Worm (Caenorhabditis elegans) whole organism, L1 larva: ENCODE measurements around the gene H14A12.3.
A peak's percentile ranks its signal among the peaks of the same experiment; 100 is the strongest.

Experiments
- C16A3.4 ChIP-seq: fragments of 150-350 bp; optimal IDR thresholded peaks from 2 replicates; lab custom pipeline; 2014; ENCODE audit warnings: missing biosample characterization, missing genetic modification characterization
- C34B4.2 ChIP-seq: sonication (generic microtip); optimal IDR thresholded peaks from 2 replicates; lab custom pipeline; 2017; ENCODE audit warnings: mild to moderate bottlenecking, missing genetic modification characterization, missing compliant biosample characterization
- F16B12.6 ChIP-seq: fragments of 150-350 bp; optimal IDR thresholded peaks from 2 replicates; lab custom pipeline; 2014; ENCODE audit warnings: missing biosample characterization, missing genetic modification characterization
- aha-1 ChIP-seq: fragments of 150-350 bp; optimal IDR thresholded peaks from 2 replicates; lab custom pipeline; 2014; ENCODE audit warnings: missing biosample characterization, missing genetic modification characterization
- alr-1 ChIP-seq: fragments of 200-800 bp; sonication (Bioruptor generic); optimal IDR thresholded peaks from 2 replicates; lab custom pipeline; 2018; ENCODE audit warnings: borderline replicate concordance, mild to moderate bottlenecking, missing genetic modification characterization, missing compliant biosample characterization
- ceh-63 ChIP-seq: fragments of 200-800 bp; sonication (Bioruptor generic); optimal IDR thresholded peaks from 2 replicates; lab custom pipeline; 2018; ENCODE audit warnings: mild to moderate bottlenecking, missing genetic modification characterization, missing compliant biosample characterization
- ceh-82 ChIP-seq, 3 experiments: fragments of 150-350 bp in 1 of 3; sonication (generic microtip) in 2 of 3; optimal IDR thresholded peaks; 2 replicates each; lab custom pipeline; 2014 to 2017; ENCODE audit warnings: missing biosample characterization in 3 of 3, missing genetic modification characterization in 3 of 3
- ceh-88 ChIP-seq: fragments of 200-800 bp; sonication (Bioruptor generic); IDR thresholded peaks from 2 replicates; pipeline ENCODE4 v1.3.6; 2022; ENCODE audit warnings: missing genetic modification characterization, missing compliant biosample characterization
- ceh-90 ChIP-seq: sonication (generic microtip); optimal IDR thresholded peaks from 2 replicates; lab custom pipeline; 2016; ENCODE audit warnings: missing genetic modification characterization, missing compliant biosample characterization
- dpl-1 ChIP-seq, 3 experiments: fragments of 150-350 bp in 2 of 3; sonication (generic microtip) in 1 of 3; optimal IDR thresholded peaks; 2 replicates each; lab custom pipeline; 2014 to 2017; ENCODE audit warnings: missing biosample characterization in 3 of 3, missing genetic modification characterization in 3 of 3, missing genetic modification reagents in 3 of 3
- dsc-1 ChIP-seq: sonication (generic microtip); optimal IDR thresholded peaks from 2 replicates; lab custom pipeline; 2016; ENCODE audit warnings: mild to moderate bottlenecking, missing genetic modification characterization, missing compliant biosample characterization
- efl-1 ChIP-seq, 4 experiments: fragments of 150-350 bp; optimal IDR thresholded peaks in 3 of 4; peaks in 1 of 4; 1 replicate in 1 of 4; 2 replicates in 3 of 4; lab custom pipeline; 2014; ENCODE audit warnings: missing biosample characterization in 2 of 4, missing genetic modification characterization in 2 of 4, missing genetic modification reagents in 2 of 4
- elt-2 ChIP-seq: sonication (generic microtip); optimal IDR thresholded peaks from 2 replicates; lab custom pipeline; 2016; ENCODE audit warnings: missing genetic modification characterization, mild to moderate bottlenecking, inconsistent platforms, missing compliant biosample characterization, missing genetic modification reagents
- elt-3 ChIP-seq, 6 experiments: fragments of 150-350 bp in 1 of 6; sonication (generic microtip); optimal IDR thresholded peaks; 2 replicates each; lab custom pipeline; 2017 to 2018; ENCODE audit warnings: missing biosample characterization in 6 of 6, missing genetic modification characterization in 6 of 6, inconsistent platforms in 1 of 6
- fkh-8 ChIP-seq: sonication (generic microtip); optimal IDR thresholded peaks from 2 replicates; lab custom pipeline; 2016; ENCODE audit warnings: mild to moderate bottlenecking, missing genetic modification characterization, missing compliant biosample characterization
- fos-1 ChIP-seq: fragments of 150-350 bp; optimal IDR thresholded peaks from 2 replicates; lab custom pipeline; 2014; ENCODE audit warnings: missing biosample characterization, missing genetic modification characterization
- grh-1 ChIP-seq: fragments of 200-800 bp; sonication (Bioruptor generic); IDR thresholded peaks from 2 replicates; pipeline ENCODE4 v1.3.6; 2022; ENCODE audit warnings: missing genetic modification reagents, missing genetic modification characterization, missing compliant biosample characterization
- irx-1 ChIP-seq: sonication (generic microtip); optimal IDR thresholded peaks from 2 replicates; lab custom pipeline; 2016; ENCODE audit warnings: missing genetic modification characterization, missing compliant biosample characterization
- isw-1 ChIP-seq: fragments of 200-800 bp; sonication (Bioruptor generic); IDR thresholded peaks from 2 replicates; pipeline ENCODE4 v1.3.6; 2022; ENCODE audit warnings: missing genetic modification characterization, missing compliant biosample characterization
- jun-1 ChIP-seq: fragments of 150-350 bp; optimal IDR thresholded peaks from 2 replicates; lab custom pipeline; 2014; ENCODE audit warnings: missing biosample characterization, missing genetic modification reagents, missing genetic modification characterization
- lin-14 ChIP-seq: fragments of 200-800 bp; sonication (Bioruptor generic); optimal IDR thresholded peaks from 2 replicates; lab custom pipeline; 2018; ENCODE audit warnings: mild to moderate bottlenecking, missing genetic modification characterization, moderate library complexity, missing compliant biosample characterization
- lin-15B ChIP-seq: fragments of 150-350 bp; sonication (generic microtip); optimal IDR thresholded peaks from 3 replicates; lab custom pipeline; 2014; ENCODE audit warnings: missing biosample characterization, missing genetic modification characterization
- lin-35 ChIP-seq, 2 experiments: fragments of 150-350 bp; optimal IDR thresholded peaks; 2 replicates each; lab custom pipeline; 2014; ENCODE audit warnings: missing biosample characterization in 2 of 2, missing genetic modification characterization in 2 of 2, missing genetic modification reagents in 2 of 2
- lin-39 ChIP-seq: fragments of 150-350 bp; optimal IDR thresholded peaks from 2 replicates; lab custom pipeline; 2014; ENCODE audit warnings: missing biosample characterization, missing genetic modification reagents, missing genetic modification characterization
- lsy-2 ChIP-seq, 2 experiments: fragments of 150-350 bp; optimal IDR thresholded peaks; 2 replicates each; lab custom pipeline; 2014; ENCODE audit warnings: missing biosample characterization in 2 of 2, missing genetic modification characterization in 2 of 2
- mdl-1 ChIP-seq, 2 experiments: fragments of 150-350 bp; optimal IDR thresholded peaks; 2 replicates each; lab custom pipeline; 2014 to 2017; ENCODE audit warnings: missing biosample characterization in 2 of 2, missing genetic modification characterization in 2 of 2, inconsistent platforms in 1 of 2
- mep-1 ChIP-seq: fragments of 150-350 bp; optimal IDR thresholded peaks from 2 replicates; lab custom pipeline; 2014; ENCODE audit warnings: missing biosample characterization, missing genetic modification characterization
- nhr-19 ChIP-seq: fragments of 200-800 bp; sonication (Bioruptor generic); conservative IDR thresholded peaks from 2 replicates; pipeline ENCODE4 v1.3.6; 2022; ENCODE audit warnings: missing genetic modification characterization, missing compliant biosample characterization
- nhr-20 ChIP-seq: sonication (generic microtip); optimal IDR thresholded peaks from 2 replicates; lab custom pipeline; 2016; ENCODE audit warnings: mild to moderate bottlenecking, missing genetic modification characterization, missing compliant biosample characterization
- nhr-237 ChIP-seq: fragments of 150-350 bp; optimal IDR thresholded peaks from 2 replicates; lab custom pipeline; 2014; ENCODE audit warnings: missing biosample characterization, missing genetic modification characterization
- nhr-47 ChIP-seq: sonication (generic microtip); optimal IDR thresholded peaks from 2 replicates; lab custom pipeline; 2016; ENCODE audit warnings: mild to moderate bottlenecking, missing genetic modification characterization, moderate library complexity, missing compliant biosample characterization
- nhr-71 ChIP-seq: sonication (generic microtip); optimal IDR thresholded peaks from 2 replicates; lab custom pipeline; 2016; ENCODE audit warnings: mild to moderate bottlenecking, missing genetic modification characterization, moderate library complexity, missing compliant biosample characterization
- nhr-77 ChIP-seq: fragments of 150-350 bp; optimal IDR thresholded peaks from 2 replicates; lab custom pipeline; 2014; ENCODE audit warnings: missing biosample characterization, missing genetic modification characterization
- nhr-85 ChIP-seq: sonication (generic microtip); peaks from one replicate; lab custom pipeline; 2016; ENCODE audit warnings: missing genetic modification characterization, inconsistent platforms, missing compliant biosample characterization
- nhr-90 ChIP-seq: sonication (generic microtip); optimal IDR thresholded peaks from 2 replicates; lab custom pipeline; 2016; ENCODE audit warnings: mild to moderate bottlenecking, missing genetic modification characterization, missing compliant biosample characterization; ENCODE audit not compliant: poor library complexity
- rnt-1 ChIP-seq: sonication (generic microtip); optimal IDR thresholded peaks from 2 replicates; lab custom pipeline; 2016; ENCODE audit warnings: mild to moderate bottlenecking, missing genetic modification characterization, moderate library complexity, missing compliant biosample characterization
- skn-1 ChIP-seq: fragments of 150-350 bp; optimal IDR thresholded peaks from 2 replicates; lab custom pipeline; 2014; ENCODE audit warnings: missing biosample characterization, missing genetic modification characterization
- snu-23 ChIP-seq: sonication (generic microtip); optimal IDR thresholded peaks from 2 replicates; lab custom pipeline; 2016; ENCODE audit warnings: missing genetic modification characterization, missing compliant biosample characterization
- sox-4 ChIP-seq: sonication (generic microtip); optimal IDR thresholded peaks from 2 replicates; lab custom pipeline; 2016; ENCODE audit warnings: missing genetic modification characterization, missing compliant biosample characterization
- swsn-7 ChIP-seq: sonication (generic microtip); optimal IDR thresholded peaks from 2 replicates; lab custom pipeline; 2016; ENCODE audit warnings: missing genetic modification characterization, missing compliant biosample characterization
- tbx-2 ChIP-seq: sonication (generic microtip); optimal IDR thresholded peaks from 2 replicates; lab custom pipeline; 2016; ENCODE audit warnings: missing genetic modification characterization, missing compliant biosample characterization
- vab-15 ChIP-seq: sonication (generic microtip); optimal IDR thresholded peaks from 2 replicates; lab custom pipeline; 2017; ENCODE audit warnings: missing genotype, mild to moderate bottlenecking, missing genetic modification characterization, missing compliant biosample characterization
- xbp-1 ChIP-seq: sonication (generic microtip); optimal IDR thresholded peaks from 2 replicates; lab custom pipeline; 2016; ENCODE audit warnings: missing genetic modification characterization, missing compliant biosample characterization

H14A12.3 gene

DNA sequence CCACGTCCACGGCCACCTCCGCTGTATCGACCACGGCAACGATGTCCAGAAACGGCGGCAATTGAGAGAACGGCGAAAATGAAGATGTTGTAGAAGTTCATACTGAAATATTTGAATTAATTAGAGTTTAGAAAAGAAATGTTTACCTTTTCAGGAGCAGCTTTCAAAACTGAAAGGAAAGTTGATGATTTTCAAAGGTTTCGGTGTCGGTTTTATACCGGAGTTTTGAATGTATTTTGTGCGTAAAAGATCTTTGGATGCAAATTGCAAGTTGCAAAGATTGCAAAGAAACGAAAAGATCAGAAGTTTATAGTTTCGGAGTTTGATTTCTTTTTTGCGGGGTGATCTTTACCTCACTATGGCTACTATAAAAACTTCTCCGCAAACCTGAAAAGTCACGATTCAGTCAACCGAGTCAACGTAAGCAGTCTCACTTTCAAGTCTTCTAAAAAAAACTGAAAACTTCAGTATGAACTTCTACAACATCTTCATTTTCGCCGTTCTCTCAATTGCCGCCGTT lies 4.7 kb upstream of the H14A12.3 start, which contains the start of the genes fipr-19 and fipr-18 (continued):
- no peak for TF ChIP-seq lin-35 (GFP tag; optimal IDR thresholded peaks at IDR 0.05; lab: Kevin White, UChicago)

DNA sequence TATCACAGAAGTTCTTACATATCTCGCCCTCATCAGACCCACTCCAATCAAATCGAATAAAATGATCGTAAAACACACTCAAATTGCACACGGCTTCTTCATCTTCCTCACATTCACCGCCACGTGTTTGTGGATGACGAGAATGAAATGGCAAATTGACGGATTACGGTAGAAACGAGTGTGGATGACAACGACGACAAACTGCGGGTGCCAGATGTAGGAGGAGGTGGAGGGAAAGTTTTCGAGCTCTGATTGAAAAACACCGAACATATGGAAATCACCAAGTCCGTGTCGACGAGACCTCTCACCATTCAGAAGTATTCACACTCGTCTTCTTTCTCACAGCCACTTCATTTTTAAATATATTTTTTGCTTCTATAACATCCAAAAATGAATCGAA lies 3.6 kb upstream of the H14A12.3 start, which contains the start of gene mls-1:
Gene mls-1, plus strand, starts transcription at position 324 of the 400 bp plus-strand sequence.
- TF ChIP-seq lin-39 (tag; lab: Kevin White, UChicago) (no peak), dsc-1 (peak; percentile 83)
- TF ChIP-seq, all 84 proteins: peak for 1

DNA sequence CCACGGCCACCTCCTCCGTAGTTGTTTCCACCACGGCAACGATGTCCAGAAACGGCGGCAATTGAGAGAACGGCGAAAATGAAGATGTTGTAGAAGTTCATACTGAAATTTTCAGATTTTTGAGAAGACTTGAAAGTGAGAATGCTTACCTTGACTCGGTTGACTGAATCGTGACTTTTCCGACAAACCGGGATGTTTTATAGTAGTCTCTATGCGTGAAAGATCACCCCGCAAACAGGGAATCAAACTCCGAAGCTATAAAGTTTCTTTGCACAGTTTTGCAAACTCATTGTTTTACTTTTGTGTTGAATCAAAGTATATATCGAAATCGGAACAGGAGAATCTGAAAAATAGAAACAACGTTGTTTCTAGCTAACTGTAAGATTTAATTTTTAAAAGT lies 1.3 kb upstream of the H14A12.3 start, which contains the start of gene fipr-20:
Gene fipr-20, minus strand, starts transcription at position 101 of the 400 bp plus-strand sequence.
- TF ChIP-seq isw-1 (GFP tag; lab: Robert Waterston, UW): no peak
- no peak for TF ChIP-seq alr-1 (tag; lab: Kevin White, UChicago)
- TF ChIP-seq efl-1 (optimal IDR thresholded peaks at IDR 0.05; lab: Kevin White, UChicago): no peak
- TF ChIP-seq efl-1 (GFP tag; optimal IDR thresholded peaks at IDR 0.05 in 1 of 2; lab: Kevin White, UChicago): no peak
- TF ChIP-seq ceh-82 (tag; optimal IDR thresholded peaks at IDR 0.05; lab: Kevin White, UChicago): no peak
- no peak for TF ChIP-seq irx-1 (tag; lab: Kevin White, UChicago)

DNA sequence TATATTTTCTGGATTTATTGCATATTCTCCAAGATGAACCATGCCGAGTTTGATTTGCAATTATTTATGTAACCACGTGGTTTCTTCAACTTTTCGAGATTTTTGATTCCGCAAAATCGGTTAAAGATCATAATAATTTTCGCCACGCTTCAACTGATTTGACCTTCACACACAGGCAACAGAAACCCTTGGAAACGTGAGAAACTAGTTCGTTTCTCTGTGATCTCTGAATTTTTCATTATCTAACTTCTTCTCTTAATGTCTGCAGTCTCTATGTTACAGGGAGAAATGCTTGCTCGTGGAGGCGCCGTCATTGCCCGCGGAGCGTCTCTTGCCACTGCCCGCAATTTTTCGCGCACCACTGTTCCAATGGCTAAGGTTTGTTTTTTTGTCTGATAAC lies 1.8 kb downstream of the H14A12.3 start, which contains the start of gene fum-1:
Gene fum-1, plus strand, starts transcription at position 259 of the 400 bp plus-strand sequence.
- peak; percentile 28 to 69 for TF ChIP-seq lin-35 (GFP tag; optimal IDR thresholded peaks at IDR 0.05; lab: Kevin White, UChicago)
- peak; percentile 65 for TF ChIP-seq snu-23 (GFP tag; lab: Kevin White, UChicago)
- TF ChIP-seq efl-1 (optimal IDR thresholded peaks at IDR 0.05; lab: Kevin White, UChicago): peak; percentile 61 to 69
- peak; percentile 48 to 80 for TF ChIP-seq efl-1 (GFP tag; optimal IDR thresholded peaks at IDR 0.05 in 1 of 2; lab: Kevin White, UChicago)
- no peak for TF ChIP-seq irx-1 (tag; lab: Kevin White, UChicago)
- TF ChIP-seq nhr-71 (tag; lab: Kevin White, UChicago): peak; percentile 64
- no peak for TF ChIP-seq vab-15 (tag; lab: Kevin White, UChicago)
- TF ChIP-seq F16B12.6 (tag; lab: Kevin White, UChicago): peak; percentile 14
- no peak for TF ChIP-seq nhr-237 (tag; lab: Kevin White, UChicago)
- TF ChIP-seq elt-3 (tag; optimal IDR thresholded peaks at IDR 0.05; lab: Kevin White, UChicago): no peak
- TF ChIP-seq mdl-1 (tag; optimal IDR thresholded peaks at IDR 0.05; lab: Kevin White, UChicago): peak in 1 of 2 experiments; percentile 77
- TF ChIP-seq elt-2 (tag; lab: Kevin White, UChicago): peak; percentile 10
- peak; percentile 7 for TF ChIP-seq fos-1 (tag; lab: Kevin White, UChicago)
- TF ChIP-seq aha-1 (tag; lab: Kevin White, UChicago): no peak
- TF ChIP-seq tbx-2: peak; percentile 32
- no peak for TF ChIP-seq sox-4 (tag; lab: Kevin White, UChicago)
- TF ChIP-seq grh-1 (GFP tag; lab: Robert Waterston, UW): peak; percentile 74
- TF ChIP-seq nhr-90: peak; percentile 47
- TF ChIP-seq dpl-1 (GFP tag; optimal IDR thresholded peaks at IDR 0.05; lab: Kevin White, UChicago): peak; percentile 14 to 47 (median 31)
- peak; percentile 61 for TF ChIP-seq nhr-47 (tag; lab: Kevin White, UChicago)
- TF ChIP-seq lin-15B: no peak
- peak; percentile 36 to 67 for TF ChIP-seq lsy-2 (tag; optimal IDR thresholded peaks at IDR 0.05; lab: Kevin White, UChicago)
- TF ChIP-seq ceh-90 (tag; lab: Kevin White, UChicago): no peak
- TF ChIP-seq alr-1 (tag; lab: Kevin White, UChicago): no peak
- peak; percentile 84 for TF ChIP-seq lin-14 (GFP tag; lab: Kevin White, UChicago)
- no peak for TF ChIP-seq C34B4.2 (tag; lab: Kevin White, UChicago)
- peak; percentile 37 for TF ChIP-seq nhr-19 (GFP tag; lab: Robert Waterston, UW)
- no peak for TF ChIP-seq jun-1 (tag; lab: Kevin White, UChicago)
- TF ChIP-seq nhr-85 (tag; lab: Kevin White, UChicago): peak; percentile 91
- TF ChIP-seq C16A3.4 (tag; lab: Kevin White, UChicago): peak; percentile 48
- no peak for TF ChIP-seq ceh-88
- peak; percentile 42 for TF ChIP-seq xbp-1 (tag; lab: Kevin White, UChicago)
- peak; percentile 62 for TF ChIP-seq mep-1
- TF ChIP-seq skn-1 (tag; lab: Kevin White, UChicago): no peak
- TF ChIP-seq rnt-1: peak; percentile 48
- TF ChIP-seq nhr-20 (tag; lab: Kevin White, UChicago): peak; percentile 56
- TF ChIP-seq swsn-7 (tag; lab: Kevin White, UChicago): peak; percentile 7
- TF ChIP-seq fkh-8 (tag; lab: Kevin White, UChicago): peak; percentile 13
- no peak for TF ChIP-seq ceh-63 (GFP tag; lab: Kevin White, UChicago)
- peak in 2 of 3 experiments; percentile 20 to 24 for TF ChIP-seq ceh-82 (tag; optimal IDR thresholded peaks at IDR 0.05; lab: Kevin White, UChicago)
- peak; percentile 53 for TF ChIP-seq nhr-77
- peak; percentile 8 for TF ChIP-seq lin-39 (tag; lab: Kevin White, UChicago)
